In the genomic region with DNA sequence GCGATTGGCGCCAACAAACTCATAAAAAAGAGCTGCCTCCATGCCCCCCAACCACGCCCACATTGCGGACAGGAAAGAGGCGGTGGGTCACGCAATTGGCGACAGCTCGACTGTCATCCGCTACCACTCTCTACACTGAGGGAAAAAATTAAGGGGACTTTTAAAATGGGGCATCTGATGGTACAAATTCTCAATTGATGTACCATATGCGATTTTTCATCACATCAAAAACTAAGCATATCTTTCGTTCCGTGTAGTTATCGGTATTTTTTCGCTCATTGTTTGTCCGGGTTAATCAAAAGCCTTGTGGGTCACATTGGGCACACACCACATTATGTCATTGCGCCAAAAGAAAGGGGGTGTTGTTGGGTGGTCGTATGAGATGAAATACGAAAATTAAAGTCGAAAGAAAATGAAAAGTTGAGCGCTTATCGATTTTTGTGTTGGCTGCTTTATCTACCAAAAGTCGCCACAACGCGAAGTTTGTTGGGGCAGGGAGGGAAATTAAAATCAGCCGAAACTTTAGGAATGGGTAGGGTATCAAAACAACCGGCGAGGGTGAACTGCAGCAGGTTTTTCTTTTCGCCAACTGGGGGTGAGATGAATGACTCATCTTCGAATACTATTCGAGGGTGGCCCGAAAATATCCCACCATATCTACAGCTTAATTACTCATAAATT, we compare ENCODE assay signal across 1 fruit fly cellular context.
TF ChIP-seq lines count a peak whose summit lies in the region.

No protein-coding gene starts in this region.

TF ChIP-seq in whole organism, embryonic, 481 proteins besides CTCF, POLR2A, EP300 and RAD21 (continued from another document and continues in another):
- TF ChIP-seq wdn (GFP tag; IDR thresholded peaks at IDR 0.05; lab: Robert Waterston, UW) = 0 out of 2 replicates have a peak, but pooled peaks have one; percentile 32
- peak; percentile 14 for TF ChIP-seq bcd (GFP tag; optimal IDR thresholded peaks at IDR 0.05; lab: Kevin White, UChicago)
- peak; percentile 48 for TF ChIP-seq CG3281 (GFP tag; optimal IDR thresholded peaks at IDR 0.05; lab: Kevin White, UChicago)
- peak; percentile 30; the same call in 1 of the 3 replicates for TF ChIP-seq B-H1 (GFP tag; IDR thresholded peaks at IDR 0.05; lab: Robert Waterston, UW)
- no peak for TF ChIP-seq CG17359 (tag; optimal IDR thresholded peaks at IDR 0.05; lab: Kevin White, UChicago)
- peak; percentile 20 for TF ChIP-seq CG1792 (GFP tag; optimal IDR thresholded peaks at IDR 0.05; lab: Kevin White, UChicago)
- peak; percentile 64 for TF ChIP-seq Rfx (GFP tag; IDR thresholded peaks at IDR 0.05; lab: Robert Waterston, UW)
- no peak for TF ChIP-seq MTF-1 (GFP tag; optimal IDR thresholded peaks at IDR 0.05; lab: Kevin White, UChicago; ENCODE audit: borderline replicate concordance)
- TF ChIP-seq CG10366 (GFP tag; IDR thresholded peaks at IDR 0.05; lab: Robert Waterston, UW) = 0 out of 2 replicates have a peak, but pooled peaks have one; percentile 10
- TF ChIP-seq onecut (GFP tag; IDR thresholded peaks at IDR 0.05; lab: Robert Waterston, UW) = peak; percentile 95
- TF ChIP-seq CG33557 (GFP tag; optimal IDR thresholded peaks at IDR 0.05; lab: Kevin White, UChicago) = no peak
- TF ChIP-seq CG13424 (tag; optimal IDR thresholded peaks at IDR 0.05; lab: Kevin White, UChicago) = no peak
- TF ChIP-seq kay (GFP tag; optimal IDR thresholded peaks at IDR 0.05; lab: Kevin White, UChicago) = peak; percentile 24
- 0 out of 3 replicates have a peak, but pooled peaks have one; percentile 40 for TF ChIP-seq CG6175 (GFP tag; IDR thresholded peaks at IDR 0.05; lab: Robert Waterston, UW)
- peak; percentile 13 for TF ChIP-seq az2 (GFP tag; optimal IDR thresholded peaks at IDR 0.05; lab: Kevin White, UChicago)
- peak; percentile 31 for TF ChIP-seq zfh2 (GFP tag; optimal IDR thresholded peaks at IDR 0.05; lab: Kevin White, UChicago)
- TF ChIP-seq CG3847 (GFP tag; IDR thresholded peaks at IDR 0.05; lab: Robert Waterston, UW) = peak; percentile 39; the same call in 1 of the 2 replicates
- TF ChIP-seq CG32772 (GFP tag; IDR thresholded peaks at IDR 0.05; lab: Robert Waterston, UW) = peak; percentile 32; the same call in 1 of the 2 replicates
- TF ChIP-seq dmrt11E (tag; optimal IDR thresholded peaks at IDR 0.05; lab: Kevin White, UChicago) = no peak
- peak; percentile 49 for TF ChIP-seq Ptx1 (GFP tag; IDR thresholded peaks at IDR 0.05; lab: Robert Waterston, UW)
- peak; percentile 43 for TF ChIP-seq HLH3B (GFP tag; IDR thresholded peaks at IDR 0.05; lab: Robert Waterston, UW)
- TF ChIP-seq dpn (GFP tag; optimal IDR thresholded peaks at IDR 0.05; lab: Kevin White, UChicago) = peak; percentile 32 to 41
- peak; percentile 93 for TF ChIP-seq Med (GFP tag; lab: Kevin White, UChicago)
- TF ChIP-seq CG18619 (GFP tag; optimal IDR thresholded peaks at IDR 0.05; lab: Kevin White, UChicago) = no peak
- TF ChIP-seq CG5245 (GFP tag; optimal IDR thresholded peaks at IDR 0.05; lab: Kevin White, UChicago) = peak; percentile 17
- TF ChIP-seq CG13287 (GFP tag; IDR thresholded peaks at IDR 0.05; lab: Robert Waterston, UW; ENCODE audit: partially characterized antibody) = no peak
- 0 out of 3 replicates have a peak, but pooled peaks have one; percentile 34 for TF ChIP-seq CG2889 (GFP tag; IDR thresholded peaks at IDR 0.05; lab: Robert Waterston, UW)
- TF ChIP-seq D19B (GFP tag; optimal IDR thresholded peaks at IDR 0.05; lab: Kevin White, UChicago) = peak; percentile 4
- peak; percentile 75 for TF ChIP-seq CG32532 (GFP tag; IDR thresholded peaks at IDR 0.05; lab: Robert Waterston, UW)
- TF ChIP-seq pan (optimal IDR thresholded peaks at IDR 0.05; lab: Kevin White, UChicago) = no peak
- TF ChIP-seq pan (GFP tag; optimal IDR thresholded peaks at IDR 0.05 in 1 of 2, IDR thresholded peaks at IDR 0.05 in 1 of 2) = peak in 1 of 2 experiments; percentile 54
- TF ChIP-seq chif (GFP tag; optimal IDR thresholded peaks at IDR 0.05; lab: Kevin White, UChicago) = no peak
- TF ChIP-seq pb (GFP tag; optimal IDR thresholded peaks at IDR 0.05; lab: Kevin White, UChicago) = peak; percentile 25
- no peak for TF ChIP-seq Scr (GFP tag; IDR thresholded peaks at IDR 0.05; lab: Robert Waterston, UW; ENCODE audit: partially characterized antibody)
- peak; percentile 55 for TF ChIP-seq bab2 (GFP tag; optimal IDR thresholded peaks at IDR 0.05; lab: Kevin White, UChicago)
- peak; percentile 58 for TF ChIP-seq mam (GFP tag; optimal IDR thresholded peaks at IDR 0.05; lab: Kevin White, UChicago)
- no peak for TF ChIP-seq nerfin-2 (GFP tag; IDR thresholded peaks at IDR 0.05; lab: Robert Waterston, UW; ENCODE audit: partially characterized antibody)
- peak; percentile 5 for TF ChIP-seq pnt (GFP tag; optimal IDR thresholded peaks at IDR 0.05; lab: Kevin White, UChicago)
- TF ChIP-seq prd (optimal IDR thresholded peaks at IDR 0.05; lab: Kevin White, UChicago) = no peak
- 0 out of 3 replicates have a peak, but pooled peaks have one; percentile 16 for TF ChIP-seq prd (GFP tag; IDR thresholded peaks at IDR 0.05; lab: Robert Waterston, UW)
- no peak for TF ChIP-seq unpg (GFP tag; optimal IDR thresholded peaks at IDR 0.05; lab: Kevin White, UChicago)
- no peak for TF ChIP-seq HLHmδ (GFP tag; optimal IDR thresholded peaks at IDR 0.05; lab: Kevin White, UChicago)
- TF ChIP-seq ranshi (GFP tag; IDR thresholded peaks at IDR 0.05; lab: Robert Waterston, UW) = peak; percentile 18; the same call in 1 of the 2 replicates
- peak; percentile 50 for TF ChIP-seq HHEX (GFP tag; optimal IDR thresholded peaks at IDR 0.05; lab: Kevin White, UChicago)
- peak; percentile 87 for TF ChIP-seq CG18599 (GFP tag; optimal IDR thresholded peaks at IDR 0.05; lab: Kevin White, UChicago)
- peak; percentile 30 for TF ChIP-seq CG34376 (GFP tag; optimal IDR thresholded peaks at IDR 0.05; lab: Kevin White, UChicago)
- no peak for TF ChIP-seq sim (GFP tag; IDR thresholded peaks at IDR 0.05; lab: Robert Waterston, UW)
- TF ChIP-seq CG5953 (GFP tag; IDR thresholded peaks at IDR 0.05; lab: Robert Waterston, UW) = no peak
- TF ChIP-seq hkb (optimal IDR thresholded peaks at IDR 0.05; lab: Kevin White, UChicago) = no peak
- no peak for TF ChIP-seq hkb (GFP tag; IDR thresholded peaks at IDR 0.05; lab: Robert Waterston, UW)
- TF ChIP-seq zfh1 (GFP tag; IDR thresholded peaks at IDR 0.05; lab: Robert Waterston, UW) = peak; percentile 52; the same call in 1 of the 3 replicates
- TF ChIP-seq CG16815 (GFP tag; optimal IDR thresholded peaks at IDR 0.05; lab: Kevin White, UChicago) = no peak
- peak; percentile 75 for TF ChIP-seq Ets65A (GFP tag; lab: Kevin White, UChicago)
- 0 out of 2 replicates have a peak, but pooled peaks have one; percentile 16 for TF ChIP-seq CG31224 (GFP tag; IDR thresholded peaks at IDR 0.05; lab: Robert Waterston, UW)
- no peak for TF ChIP-seq CG14965 (GFP tag; optimal IDR thresholded peaks at IDR 0.05; lab: Kevin White, UChicago; ENCODE audit: borderline replicate concordance)
- no peak for TF ChIP-seq Atf-2 (GFP tag; optimal IDR thresholded peaks at IDR 0.05; lab: Kevin White, UChicago)
- TF ChIP-seq MBD-R2 (GFP tag; IDR thresholded peaks at IDR 0.05; lab: Robert Waterston, UW) = peak; percentile 47; the same call in 1 of the 2 replicates
- TF ChIP-seq Optix (GFP tag; IDR thresholded peaks at IDR 0.05; lab: Robert Waterston, UW) = peak; percentile 41; the same call in 1 of the 3 replicates
- TF ChIP-seq CG13775 (GFP tag; optimal IDR thresholded peaks at IDR 0.05; lab: Kevin White, UChicago) = peak; percentile 9
- TF ChIP-seq mld (GFP tag; IDR thresholded peaks at IDR 0.05; lab: Robert Waterston, UW; ENCODE audit: partially characterized antibody) = no peak
- no peak for TF ChIP-seq CG1529 (GFP tag; optimal IDR thresholded peaks at IDR 0.05; lab: Kevin White, UChicago)
- no peak for TF ChIP-seq nom (GFP tag; optimal IDR thresholded peaks at IDR 0.05; lab: Kevin White, UChicago)
- TF ChIP-seq CG30403 (GFP tag; optimal IDR thresholded peaks at IDR 0.05; lab: Kevin White, UChicago) = peak; percentile 12
- TF ChIP-seq Nf-YA (GFP tag; IDR thresholded peaks at IDR 0.05; lab: Robert Waterston, UW) = no peak
- TF ChIP-seq CG8765 (GFP tag; IDR thresholded peaks at IDR 0.05; lab: Robert Waterston, UW) = no peak
- no peak for TF ChIP-seq tll (GFP tag; optimal IDR thresholded peaks at IDR 0.05; lab: Kevin White, UChicago)
- TF ChIP-seq corto (GFP tag; optimal IDR thresholded peaks at IDR 0.05; lab: Kevin White, UChicago) = no peak
- peak; percentile 16 for TF ChIP-seq CG15011 (GFP tag; optimal IDR thresholded peaks at IDR 0.05; lab: Kevin White, UChicago)
- 0 out of 4 replicates have a peak, but pooled peaks have one; percentile 20 for TF ChIP-seq Gug (GFP tag; IDR thresholded peaks at IDR 0.05; lab: Robert Waterston, UW)
- peak; percentile 46 for TF ChIP-seq ind (GFP tag; optimal IDR thresholded peaks at IDR 0.05; lab: Kevin White, UChicago)
- TF ChIP-seq CG8359 (GFP tag; optimal IDR thresholded peaks at IDR 0.05; lab: Kevin White, UChicago; ENCODE audit: borderline replicate concordance) = no peak
- TF ChIP-seq her (GFP tag; optimal IDR thresholded peaks at IDR 0.05; lab: Kevin White, UChicago) = peak; percentile 54
- TF ChIP-seq exex (tag; optimal IDR thresholded peaks at IDR 0.05; lab: Kevin White, UChicago) = peak; percentile 3
- peak; percentile 44; the same call in 1 of the 3 replicates for TF ChIP-seq tgo (GFP tag; IDR thresholded peaks at IDR 0.05; lab: Robert Waterston, UW)
- no peak for TF ChIP-seq lov (optimal IDR thresholded peaks at IDR 0.05; lab: Kevin White, UChicago)
- no peak for TF ChIP-seq lov (GFP tag; IDR thresholded peaks at IDR 0.05; lab: Robert Waterston, UW)
- peak; percentile 53; the same call in 1 of the 2 replicates for TF ChIP-seq Atf6 (GFP tag; IDR thresholded peaks at IDR 0.05; lab: Robert Waterston, UW)
- TF ChIP-seq NFAT (GFP tag; IDR thresholded peaks at IDR 0.05; lab: Robert Waterston, UW) = peak; percentile 54
- TF ChIP-seq CG9727 (GFP tag; optimal IDR thresholded peaks at IDR 0.05; lab: Kevin White, UChicago) = peak; percentile 42
- no peak for TF ChIP-seq tin (GFP tag; optimal IDR thresholded peaks at IDR 0.05; lab: Kevin White, UChicago)
- peak; percentile 55 for TF ChIP-seq CG6765 (GFP tag; optimal IDR thresholded peaks at IDR 0.05; lab: Kevin White, UChicago)
- no peak for TF ChIP-seq Tbp (GFP tag; optimal IDR thresholded peaks at IDR 0.05; lab: Kevin White, UChicago)
- peak; percentile 72 for TF ChIP-seq Hand (GFP tag; optimal IDR thresholded peaks at IDR 0.05; lab: Kevin White, UChicago)
- peak; percentile 5 for TF ChIP-seq pum (GFP tag; optimal IDR thresholded peaks at IDR 0.05; lab: Kevin White, UChicago)
- no peak for TF ChIP-seq HmgD (GFP tag; optimal IDR thresholded peaks at IDR 0.05; lab: Kevin White, UChicago)
- TF ChIP-seq H2.0 (GFP tag; IDR thresholded peaks at IDR 0.05; lab: Robert Waterston, UW) = peak; percentile 19; the same call in 1 of the 2 replicates
- no peak for TF ChIP-seq CG43689 (GFP tag; IDR thresholded peaks at IDR 0.05; lab: Robert Waterston, UW)
- peak; percentile 64 for TF ChIP-seq CG9932 (GFP tag; IDR thresholded peaks at IDR 0.05; lab: Robert Waterston, UW)
- no peak; the same call in 1 of the 2 replicates for TF ChIP-seq Xrp1 (GFP tag; IDR thresholded peaks at IDR 0.05; lab: Robert Waterston, UW)
- peak; percentile 21 for TF ChIP-seq fu2 (GFP tag; optimal IDR thresholded peaks at IDR 0.05; lab: Kevin White, UChicago)
- TF ChIP-seq Mrtf (GFP tag; IDR thresholded peaks at IDR 0.05; lab: Robert Waterston, UW) = peak; percentile 46; the same call in 1 of the 3 replicates
- no peak for TF ChIP-seq CG4328 (GFP tag; optimal IDR thresholded peaks at IDR 0.05; lab: Kevin White, UChicago)
- TF ChIP-seq h (optimal IDR thresholded peaks at IDR 0.05; lab: Kevin White, UChicago) = no peak
- no peak for TF ChIP-seq gem (tag; optimal IDR thresholded peaks at IDR 0.05; lab: Kevin White, UChicago)
- TF ChIP-seq jumu (GFP tag; optimal IDR thresholded peaks at IDR 0.05; lab: Kevin White, UChicago) = peak; percentile 24
- TF ChIP-seq CG7786 (GFP tag; optimal IDR thresholded peaks at IDR 0.05; lab: Kevin White, UChicago) = peak; percentile 60
- TF ChIP-seq NC2α (GFP tag; optimal IDR thresholded peaks at IDR 0.05; lab: Kevin White, UChicago) = no peak
- peak; percentile 76 for TF ChIP-seq Hmr (GFP tag; optimal IDR thresholded peaks at IDR 0.05; lab: Kevin White, UChicago)
- 0 out of 2 replicates have a peak, but pooled peaks have one; percentile 31 for TF ChIP-seq sisA (GFP tag; IDR thresholded peaks at IDR 0.05; lab: Robert Waterston, UW)
- TF ChIP-seq Dip3 (GFP tag; optimal IDR thresholded peaks at IDR 0.05; lab: Kevin White, UChicago) = no peak
- peak; percentile 62 for TF ChIP-seq CG12071 (GFP tag; optimal IDR thresholded peaks at IDR 0.05; lab: Kevin White, UChicago)
- 0 out of 2 replicates have a peak, but pooled peaks have one; percentile 22 for TF ChIP-seq CG9215 (GFP tag; IDR thresholded peaks at IDR 0.05; lab: Robert Waterston, UW)
- TF ChIP-seq ERR (GFP tag; optimal IDR thresholded peaks at IDR 0.05; lab: Kevin White, UChicago) = peak; percentile 4
- peak; percentile 72 for TF ChIP-seq CG10274 (GFP tag; optimal IDR thresholded peaks at IDR 0.05; lab: Kevin White, UChicago)
- TF ChIP-seq CG15073 (GFP tag; optimal IDR thresholded peaks at IDR 0.05; lab: Kevin White, UChicago) = no peak
- TF ChIP-seq CG14441 (GFP tag; IDR thresholded peaks at IDR 0.05; lab: Robert Waterston, UW) = peak; percentile 62
- peak; percentile 53; the same call in 2 of the 3 replicates for TF ChIP-seq dysf (GFP tag; IDR thresholded peaks at IDR 0.05; lab: Robert Waterston, UW)
- TF ChIP-seq Hsf (GFP tag; optimal IDR thresholded peaks at IDR 0.05; lab: Kevin White, UChicago) = peak; percentile 2
- peak; percentile 63 for TF ChIP-seq CG14014 (GFP tag; IDR thresholded peaks at IDR 0.05; lab: Robert Waterston, UW)
- 0 out of 2 replicates have a peak, but pooled peaks have one; percentile 26 for TF ChIP-seq CG16779 (GFP tag; IDR thresholded peaks at IDR 0.05; lab: Robert Waterston, UW)
- peak; percentile 68 for TF ChIP-seq Meics (GFP tag; optimal IDR thresholded peaks at IDR 0.05; lab: Kevin White, UChicago)
- peak; percentile 41; the same call in 1 of the 3 replicates for TF ChIP-seq CG11695 (GFP tag; IDR thresholded peaks at IDR 0.05; lab: Robert Waterston, UW)
- TF ChIP-seq Xbp1 (GFP tag; optimal IDR thresholded peaks at IDR 0.05; lab: Kevin White, UChicago) = peak; percentile 28
- TF ChIP-seq Aef1 (GFP tag; IDR thresholded peaks at IDR 0.05; lab: Robert Waterston, UW) = 0 out of 3 replicates have a peak, but pooled peaks have one; percentile 19
- peak; percentile 1 for TF ChIP-seq run (tag; optimal IDR thresholded peaks at IDR 0.05; lab: Kevin White, UChicago)
- no peak for TF ChIP-seq CG11398 (GFP tag; optimal IDR thresholded peaks at IDR 0.05; lab: Kevin White, UChicago)
- TF ChIP-seq so (GFP tag; IDR thresholded peaks at IDR 0.05; lab: Robert Waterston, UW) = peak; percentile 29; the same call in 1 of the 3 replicates
- TF ChIP-seq sob (GFP tag; IDR thresholded peaks at IDR 0.05; lab: Robert Waterston, UW) = peak; percentile 67
